Worm (Caenorhabditis elegans) whole organism, early embryonic: ENCODE results near the gene srh-220.

Experiments
- B0310.2 ChIP-seq: sonication (generic microtip); optimal IDR thresholded peaks from 2 replicates; lab custom pipeline; 2016; ENCODE audit warnings: mild to moderate bottlenecking, missing genetic modification characterization, missing compliant biosample characterization
- F13C5.2 ChIP-seq: sonication (generic microtip); optimal IDR thresholded peaks from 2 replicates; lab custom pipeline; 2017; ENCODE audit warnings: mild to moderate bottlenecking, missing genetic modification characterization, inconsistent platforms, missing compliant biosample characterization
- aly-1 ChIP-seq: sonication (generic microtip); optimal IDR thresholded peaks from 2 replicates; lab custom pipeline; 2016; ENCODE audit warnings: missing genetic modification characterization, missing compliant biosample characterization
- ama-1 ChIP-seq: fragments of 150-350 bp; optimal IDR thresholded peaks from 2 replicates; lab custom pipeline; 2014
- ceh-13 ChIP-seq: fragments of 200-800 bp; sonication (Bioruptor generic); optimal IDR thresholded peaks from 2 replicates; lab custom pipeline; 2018; ENCODE audit warnings: mild to moderate bottlenecking, missing genetic modification characterization, missing compliant biosample characterization
- ceh-36 ChIP-seq: sonication (generic microtip); optimal IDR thresholded peaks from 2 replicates; lab custom pipeline; 2016; ENCODE audit warnings: missing genetic modification characterization, inconsistent platforms, missing compliant biosample characterization
- ets-7 ChIP-seq: sonication (generic microtip); optimal IDR thresholded peaks from 2 replicates; lab custom pipeline; 2016; ENCODE audit warnings: missing genotype, missing genetic modification characterization, missing compliant biosample characterization
- flt-1 ChIP-seq: fragments of 200-800 bp; sonication (Bioruptor generic); IDR thresholded peaks from 2 replicates; pipeline ENCODE4 v1.3.6; 2022; ENCODE audit warnings: missing genetic modification characterization, missing compliant biosample characterization
- hmbx-1 ChIP-seq: sonication (generic microtip); optimal IDR thresholded peaks from 2 replicates; lab custom pipeline; 2016; ENCODE audit warnings: mild to moderate bottlenecking, missing genetic modification characterization, missing compliant biosample characterization
- hmg-4 ChIP-seq: fragments of 200-800 bp; sonication (Bioruptor generic); optimal IDR thresholded peaks from 2 replicates; lab custom pipeline; 2018; ENCODE audit warnings: mild to moderate bottlenecking, missing genetic modification characterization, missing compliant biosample characterization
- hnd-1 ChIP-seq: sonication (generic microtip); optimal IDR thresholded peaks from 2 replicates; lab custom pipeline; 2016; ENCODE audit warnings: missing genetic modification characterization, missing compliant biosample characterization
- pes-1 ChIP-seq: fragments of 200-800 bp; sonication (Bioruptor generic); IDR thresholded peaks from 2 replicates; pipeline ENCODE4 v1.3.6; 2022; ENCODE audit warnings: missing genetic modification reagents, missing genetic modification characterization, missing compliant biosample characterization
- scrt-1 ChIP-seq: fragments of 200-800 bp; sonication (Bioruptor generic); IDR thresholded peaks from 2 replicates; pipeline ENCODE4 v1.3.6; 2022; ENCODE audit warnings: missing genetic modification characterization, missing compliant biosample characterization
- sea-1 ChIP-seq: fragments of 200-800 bp; sonication (Bioruptor generic); conservative IDR thresholded peaks from 2 replicates; pipeline ENCODE4 v1.3.6; 2022; ENCODE audit warnings: missing genetic modification characterization, missing compliant biosample characterization
- tbx-11 ChIP-seq: fragments of 200-800 bp; sonication (Bioruptor generic); IDR thresholded peaks from 2 replicates; pipeline ENCODE4 v1.3.6; 2022; ENCODE audit warnings: missing genetic modification characterization, missing compliant biosample characterization
- tbx-37 ChIP-seq: fragments of 200-800 bp; sonication (Bioruptor generic); conservative IDR thresholded peaks from 2 replicates; pipeline ENCODE4 v1.3.6; 2022; ENCODE audit warnings: missing genetic modification reagents, missing genetic modification characterization, missing compliant biosample characterization
- tra-4 ChIP-seq: sonication (generic microtip); optimal IDR thresholded peaks from 2 replicates; lab custom pipeline; 2017; ENCODE audit warnings: missing genetic modification characterization, missing compliant biosample characterization

Gene srh-220

ce11 chrIV:3977965-3978523 lies at the start of gene srh-220:
TSS of gene srh-220 (minus strand) at chrIV:3978015.
- TF ChIP-seq ceh-36 (tag; lab: Kevin White, UChicago) (no peak), flt-1 (GFP tag; lab: Robert Waterston, UW) (no peak), F13C5.2 (tag; lab: Kevin White, UChicago) (no peak), pes-1 (GFP tag; lab: Robert Waterston, UW) (no peak), aly-1 (tag; lab: Kevin White, UChicago) (no peak), scrt-1 (GFP tag; lab: Robert Waterston, UW) (no peak), ets-7 (tag; lab: Kevin White, UChicago) (no peak), hmg-4 (GFP tag; lab: Kevin White, UChicago) (no peak), tbx-11 (GFP tag; lab: Robert Waterston, UW) (no peak), hnd-1 (tag; lab: Kevin White, UChicago) (no peak), ama-1 (lab: Kevin White, UChicago) (no peak), tbx-37 (GFP tag; lab: Robert Waterston, UW) (no peak), sea-1 (GFP tag; lab: Robert Waterston, UW) (no peak), hmbx-1 (tag; lab: Kevin White, UChicago) (no peak), tra-4 (tag; lab: Kevin White, UChicago) (no peak), ceh-13 (GFP tag; lab: Kevin White, UChicago) (no peak), B0310.2 (no peak)

ce11 chrIV:4027106-4027888 lies 49.5 kb upstream of the srh-220 start:
- no peak for TF ChIP-seq ceh-36 (tag; lab: Kevin White, UChicago)
- no peak for TF ChIP-seq tbx-37 (GFP tag; lab: Robert Waterston, UW)
- TF ChIP-seq hmg-4 (GFP tag; lab: Kevin White, UChicago): no peak
- no peak for TF ChIP-seq hnd-1 (tag; lab: Kevin White, UChicago)
- TF ChIP-seq ets-7 (tag; lab: Kevin White, UChicago): no peak
- TF ChIP-seq aly-1 (tag; lab: Kevin White, UChicago): no peak
- TF ChIP-seq flt-1 (GFP tag; lab: Robert Waterston, UW): no peak
- TF ChIP-seq F13C5.2 (tag; lab: Kevin White, UChicago): no peak
- TF ChIP-seq ceh-13 (GFP tag; lab: Kevin White, UChicago): no peak
- no peak for TF ChIP-seq tra-4 (tag; lab: Kevin White, UChicago)
- TF ChIP-seq hmbx-1 (tag; lab: Kevin White, UChicago): no peak
- TF ChIP-seq ama-1 (lab: Kevin White, UChicago): no peak
- TF ChIP-seq tbx-11 (GFP tag; lab: Robert Waterston, UW): no peak

- TF ChIP-seq tra-4 (tag; lab: Kevin White, UChicago) (no peak), scrt-1 (GFP tag; lab: Robert Waterston, UW) (no peak), hmg-4 (GFP tag; lab: Kevin White, UChicago) (no peak), sea-1 (GFP tag; lab: Robert Waterston, UW) (no peak), hnd-1 (tag; lab: Kevin White, UChicago) (no peak), ets-7 (tag; lab: Kevin White, UChicago) (no peak), ama-1 (lab: Kevin White, UChicago) (no peak), ceh-36 (tag; lab: Kevin White, UChicago) (no peak), ceh-13 (GFP tag; lab: Kevin White, UChicago) (no peak), tbx-37 (GFP tag; lab: Robert Waterston, UW) (no peak), aly-1 (tag; lab: Kevin White, UChicago) (no peak), tbx-11 (GFP tag; lab: Robert Waterston, UW) (no peak), hmbx-1 (tag; lab: Kevin White, UChicago) (no peak), F13C5.2 (tag; lab: Kevin White, UChicago) (no peak), pes-1 (GFP tag; lab: Robert Waterston, UW) (no peak), B0310.2 (no peak)
Measured at ce11 chrIV:4025923-4026322, 48.1 kb upstream of the srh-220 start.

ce11 chrIV:4024159-4025004 lies 46.6 kb upstream of the srh-220 start:
- no peak for TF ChIP-seq tbx-11 (GFP tag; lab: Robert Waterston, UW)
- TF ChIP-seq ama-1 (lab: Kevin White, UChicago): no peak
- TF ChIP-seq tra-4 (tag; lab: Kevin White, UChicago): no peak
- TF ChIP-seq ceh-13 (GFP tag; lab: Kevin White, UChicago): no peak
- TF ChIP-seq F13C5.2 (tag; lab: Kevin White, UChicago): no peak
- TF ChIP-seq tbx-37 (GFP tag; lab: Robert Waterston, UW): no peak
- TF ChIP-seq sea-1 (GFP tag; lab: Robert Waterston, UW): no peak
- no peak for TF ChIP-seq hnd-1 (tag; lab: Kevin White, UChicago)
- no peak for TF ChIP-seq B0310.2
- TF ChIP-seq pes-1 (GFP tag; lab: Robert Waterston, UW): no peak
- no peak for TF ChIP-seq hmg-4 (GFP tag; lab: Kevin White, UChicago)
- TF ChIP-seq ets-7 (tag; lab: Kevin White, UChicago): no peak
- no peak for TF ChIP-seq scrt-1 (GFP tag; lab: Robert Waterston, UW)
- no peak for TF ChIP-seq hmbx-1 (tag; lab: Kevin White, UChicago)
- TF ChIP-seq flt-1 (GFP tag; lab: Robert Waterston, UW): no peak
- no peak for TF ChIP-seq ceh-36 (tag; lab: Kevin White, UChicago)
- no peak for TF ChIP-seq aly-1 (tag; lab: Kevin White, UChicago)
